Worm (Caenorhabditis elegans): Measurements from ENCODE around the gene F58H1.5.

- TF ChIP-seq F49E8.2 (tag; optimal IDR thresholded peaks at IDR 0.05; ENCODE audit: insufficient read depth) (no peak), dox-1 (GFP tag; IDR thresholded peaks at IDR 0.05) (no peak), lsl-1 (GFP tag; optimal IDR thresholded peaks at IDR 0.05) (no peak), B0035.1 (tag; optimal IDR thresholded peaks at IDR 0.05) (no peak), lin-40 (tag; optimal IDR thresholded peaks at IDR 0.05) (no peak), T26A5.8 (tag; optimal IDR thresholded peaks at IDR 0.05) (no peak), unc-130 (GFP tag; optimal IDR thresholded peaks at IDR 0.05) (no peak)
Measured at ce11 chrV:11934848-11935247, 23.3 kb upstream of the F58H1.5 start, which contains the start of gene F58H1.8.
